Fruit fly (Drosophila melanogaster) whole organism, embryonic: Measurements from ENCODE around the gene CycC.
A peak's percentile ranks its signal among the peaks of the same experiment; 100 is the strongest.

Source experiments
- Adf1 ChIP-seq: fragments of 200-800 bp; sonication (Bioruptor generic); IDR thresholded peaks from 2 replicates; pipeline ENCODE4 v1.3.6; 2022; ENCODE audit warnings: missing biosample characterization, missing genetic modification characterization
- Atf6 ChIP-seq: fragments of 200-800 bp; sonication (Bioruptor generic); IDR thresholded peaks from 2 replicates; pipeline ENCODE4 v1.3.6; 2022; ENCODE audit warnings: missing biosample characterization, missing genetic modification characterization
- CG10209 ChIP-seq: fragments of 200-800 bp; sonication (Bioruptor generic); optimal IDR thresholded peaks from 3 replicates; lab custom pipeline; 2017; ENCODE audit warnings: missing biosample characterization, mild to moderate bottlenecking, missing genetic modification characterization, missing genetic modification reagents
- CG12104 ChIP-seq: fragments of 200-800 bp; sonication (Bioruptor generic); optimal IDR thresholded peaks from 3 replicates; lab custom pipeline; 2016; ENCODE audit warnings: missing biosample characterization, missing genetic modification characterization
- CG12744 ChIP-seq: fragments of 200-800 bp; sonication (Bioruptor generic); optimal IDR thresholded peaks from 2 replicates; lab custom pipeline; 2016; ENCODE audit warnings: missing biosample characterization, missing genetic modification characterization
- CG13296 ChIP-seq: fragments of 200-800 bp; sonication (Bioruptor generic); optimal IDR thresholded peaks from 3 replicates; lab custom pipeline; 2018; ENCODE audit warnings: missing biosample characterization, mild to moderate bottlenecking, missing genetic modification characterization
- CG13424 ChIP-seq: fragments of 200-800 bp; sonication (Bioruptor generic); optimal IDR thresholded peaks from 2 replicates; lab custom pipeline; 2019; ENCODE audit warnings: missing biosample characterization, mild to moderate bottlenecking, missing genetic modification characterization, moderate library complexity
- CG14710 ChIP-seq: fragments of 200-800 bp; sonication (Bioruptor generic); optimal IDR thresholded peaks from 3 replicates; lab custom pipeline; 2019; ENCODE audit warnings: missing biosample characterization, mild to moderate bottlenecking, missing genetic modification characterization, moderate library complexity
- CG14965 ChIP-seq: fragments of 200-800 bp; sonication (Bioruptor generic); optimal IDR thresholded peaks from 2 replicates; lab custom pipeline; 2016; ENCODE audit warnings: missing biosample characterization, missing genetic modification characterization, borderline replicate concordance
- CG1529 ChIP-seq: fragments of 200-800 bp; sonication (Bioruptor generic); optimal IDR thresholded peaks from 3 replicates; lab custom pipeline; 2018; ENCODE audit warnings: missing biosample characterization, missing genetic modification characterization
- CG15696 ChIP-seq: fragments of 200-800 bp; sonication (Bioruptor generic); optimal IDR thresholded peaks from 2 replicates; lab custom pipeline; 2019; ENCODE audit warnings: missing biosample characterization, mild to moderate bottlenecking, missing genetic modification characterization, moderate library complexity
- CG30431 ChIP-seq: fragments of 200-800 bp; sonication (Bioruptor generic); optimal IDR thresholded peaks from 2 replicates; lab custom pipeline; 2017; ENCODE audit warnings: missing biosample characterization, missing genetic modification characterization
- CG31365 ChIP-seq: fragments of 200-800 bp; sonication (Bioruptor generic); optimal IDR thresholded peaks from 2 replicates; lab custom pipeline; 2018; ENCODE audit warnings: missing biosample characterization, mild to moderate bottlenecking, missing genetic modification characterization
- CG32767 ChIP-seq: fragments of 200-800 bp; sonication (Bioruptor generic); IDR thresholded peaks from 2 replicates; pipeline ENCODE4 v1.3.6; 2022; ENCODE audit warnings: missing biosample characterization, missing genetic modification characterization
- CG43689 ChIP-seq: fragments of 200-800 bp; sonication (Bioruptor generic); IDR thresholded peaks from 2 replicates; pipeline ENCODE4 v1.3.6; 2022; ENCODE audit warnings: missing biosample characterization, missing genetic modification characterization
- CG7987 ChIP-seq: fragments of 200-800 bp; sonication (Bioruptor generic); optimal IDR thresholded peaks from 2 replicates; lab custom pipeline; 2018; ENCODE audit warnings: missing biosample characterization, mild to moderate bottlenecking, missing genetic modification characterization, moderate library complexity
- CG8388 ChIP-seq: fragments of 200-800 bp; sonication (Bioruptor generic); optimal IDR thresholded peaks from 2 replicates; lab custom pipeline; 2019; ENCODE audit warnings: missing biosample characterization, mild to moderate bottlenecking, missing genetic modification characterization, moderate library complexity
- CG8478 ChIP-seq: fragments of >200 bp; optimal IDR thresholded peaks from 2 replicates; lab custom pipeline; 2018
- CTCF ChIP-seq: fragments of 200-800 bp; sonication (Bioruptor generic); optimal IDR thresholded peaks from 2 replicates; lab custom pipeline; 2017; ENCODE audit warnings: missing biosample characterization, mild to moderate bottlenecking, missing genetic modification characterization, moderate library complexity
- Chrac-16 ChIP-seq: fragments of 200-800 bp; sonication (Bioruptor generic); optimal IDR thresholded peaks from 3 replicates; lab custom pipeline; 2016; ENCODE audit warnings: missing biosample characterization, missing genetic modification characterization
- H15 ChIP-seq: fragments of 200-800 bp; sonication (Bioruptor generic); IDR thresholded peaks from 3 replicates; pipeline ENCODE4 v1.3.6; 2022; ENCODE audit warnings: missing biosample characterization, missing genetic modification characterization
- HHEX ChIP-seq: fragments of 200-800 bp; sonication (Bioruptor generic); optimal IDR thresholded peaks from 3 replicates; lab custom pipeline; 2017; ENCODE audit warnings: missing biosample characterization, mild to moderate bottlenecking, missing genetic modification characterization, missing genetic modification reagents
- Hmx ChIP-seq: fragments of 200-800 bp; sonication (Bioruptor generic); optimal IDR thresholded peaks from 2 replicates; lab custom pipeline; 2016; ENCODE audit warnings: missing biosample characterization, missing genetic modification characterization
- Lhr ChIP-seq: fragments of 200-800 bp; sonication (Bioruptor generic); optimal IDR thresholded peaks from 3 replicates; lab custom pipeline; 2017; ENCODE audit warnings: mild to moderate bottlenecking, missing biosample characterization, missing genetic modification reagents, missing genetic modification characterization
- Nf-YA ChIP-seq: fragments of 200-800 bp; sonication (Bioruptor generic); IDR thresholded peaks from 2 replicates; pipeline ENCODE4 v1.3.6; 2022; ENCODE audit warnings: missing biosample characterization, missing genetic modification characterization
- PHDP ChIP-seq: fragments of 200-800 bp; sonication (Bioruptor generic); optimal IDR thresholded peaks from 3 replicates; lab custom pipeline; 2018; ENCODE audit warnings: missing biosample characterization, mild to moderate bottlenecking, missing genetic modification characterization, moderate library complexity
- Pdp1 ChIP-seq, 2 experiments: fragments of 200-800 bp; sonication (Bioruptor generic); optimal IDR thresholded peaks; 3 replicates each; lab custom pipeline; 2016; ENCODE audit warnings: missing biosample characterization in 2 of 2, missing genetic modification characterization in 2 of 2, mild to moderate bottlenecking in 1 of 2, moderate library complexity in 1 of 2
- Six4 ChIP-seq: fragments of 200-800 bp; sonication (Bioruptor generic); optimal IDR thresholded peaks from 2 replicates; lab custom pipeline; 2016; ENCODE audit warnings: missing biosample characterization, missing genetic modification characterization
- Sry-β ChIP-seq: fragments of 200-800 bp; sonication (Bioruptor generic); optimal IDR thresholded peaks from 2 replicates; lab custom pipeline; 2018; ENCODE audit warnings: missing biosample characterization, mild to moderate bottlenecking, missing genetic modification characterization, moderate library complexity
- abd-A ChIP-seq: fragments of 200-800 bp; sonication (Bioruptor generic); optimal IDR thresholded peaks from 3 replicates; lab custom pipeline; 2019; ENCODE audit warnings: missing biosample characterization, mild to moderate bottlenecking, missing genetic modification characterization, moderate library complexity
- ac ChIP-seq: fragments of 200-800 bp; sonication (Bioruptor generic); optimal IDR thresholded peaks from 3 replicates; lab custom pipeline; 2017; ENCODE audit warnings: missing biosample characterization, mild to moderate bottlenecking, missing genetic modification characterization
- btn ChIP-seq: fragments of 200-800 bp; sonication (Bioruptor generic); optimal IDR thresholded peaks from 2 replicates; lab custom pipeline; 2016; ENCODE audit warnings: missing biosample characterization, missing genetic modification characterization
- corto ChIP-seq: fragments of 200-800 bp; sonication (Bioruptor generic); optimal IDR thresholded peaks from 2 replicates; lab custom pipeline; 2016; ENCODE audit warnings: missing biosample characterization, mild to moderate bottlenecking, missing genetic modification characterization, moderate library complexity
- crc ChIP-seq: fragments of 200-800 bp; sonication (Bioruptor generic); optimal IDR thresholded peaks from 2 replicates; lab custom pipeline; 2016; ENCODE audit warnings: missing biosample characterization, missing genetic modification characterization
- crol ChIP-seq: fragments of 200-800 bp; sonication (Bioruptor generic); IDR thresholded peaks from 2 replicates; pipeline ENCODE4 v1.3.6; 2022; ENCODE audit warnings: missing biosample characterization, missing genetic modification characterization
- danr ChIP-seq: fragments of 200-800 bp; sonication (Bioruptor generic); IDR thresholded peaks from 2 replicates; pipeline ENCODE4 v1.3.6; 2022; ENCODE audit warnings: missing biosample characterization, missing genetic modification characterization
- fd3F ChIP-seq: fragments of 200-800 bp; sonication (Bioruptor generic); optimal IDR thresholded peaks from 2 replicates; lab custom pipeline; 2018; ENCODE audit warnings: missing biosample characterization, mild to moderate bottlenecking, missing genetic modification characterization, moderate library complexity
- fd64A ChIP-seq: fragments of 200-800 bp; sonication (Bioruptor generic); optimal IDR thresholded peaks from 3 replicates; lab custom pipeline; 2018; ENCODE audit warnings: missing biosample characterization, mild to moderate bottlenecking, missing genetic modification characterization
- gcm2 ChIP-seq: fragments of 200-800 bp; sonication (Bioruptor generic); optimal IDR thresholded peaks from 2 replicates; lab custom pipeline; 2016; ENCODE audit warnings: missing biosample characterization, missing genetic modification characterization
- hkb ChIP-seq, 2 experiments: fragments of 200-800 bp in 1 of 2; fragments of >200 bp in 1 of 2; sonication (Bioruptor generic) in 1 of 2; IDR thresholded peaks in 1 of 2; optimal IDR thresholded peaks in 1 of 2; 2 replicates each; pipeline versions ENCODE4 v1.3.6 to Lab custom; 2017 to 2022; ENCODE audit warnings: missing biosample characterization in 1 of 2, missing genetic modification characterization in 1 of 2
- inv ChIP-seq: fragments of 200-800 bp; sonication (Bioruptor generic); IDR thresholded peaks from 2 replicates; pipeline ENCODE4 v1.3.6; 2022; ENCODE audit warnings: missing biosample characterization, missing genetic modification characterization; ENCODE audit not compliant: partially characterized antibody
- jumu ChIP-seq: fragments of 200-800 bp; sonication (Bioruptor generic); optimal IDR thresholded peaks from 3 replicates; lab custom pipeline; 2016; ENCODE audit warnings: missing biosample characterization, missing genetic modification characterization
- lab ChIP-seq: fragments of 200-800 bp; sonication (Bioruptor generic); optimal IDR thresholded peaks from 3 replicates; lab custom pipeline; 2017; ENCODE audit warnings: missing biosample characterization, missing genetic modification characterization, mild to moderate bottlenecking, moderate library complexity, missing genetic modification reagents
- lbe ChIP-seq: fragments of 200-800 bp; sonication (Bioruptor generic); optimal IDR thresholded peaks from 2 replicates; lab custom pipeline; 2016; ENCODE audit warnings: missing biosample characterization, mild to moderate bottlenecking, missing genetic modification characterization
- maf-S ChIP-seq: fragments of 200-800 bp; sonication (Bioruptor generic); optimal IDR thresholded peaks from 2 replicates; lab custom pipeline; 2016; ENCODE audit warnings: missing biosample characterization, missing genetic modification characterization
- nmo ChIP-seq: fragments of 200-800 bp; sonication (Bioruptor generic); optimal IDR thresholded peaks from 2 replicates; lab custom pipeline; 2018; ENCODE audit warnings: missing biosample characterization, mild to moderate bottlenecking, missing genetic modification characterization, moderate library complexity
- onecut ChIP-seq: fragments of 200-800 bp; sonication (Bioruptor generic); IDR thresholded peaks from 2 replicates; pipeline ENCODE4 v1.3.6; 2022; ENCODE audit warnings: missing biosample characterization, missing genetic modification characterization
- otp ChIP-seq: fragments of 200-800 bp; sonication (Bioruptor generic); IDR thresholded peaks from 3 replicates; pipeline ENCODE4, ENCODE4 v1.3.6; 2022; ENCODE audit warnings: missing biosample characterization, missing genetic modification characterization
- psq ChIP-seq: fragments of 200-800 bp; sonication (Bioruptor generic); optimal IDR thresholded peaks from 2 replicates; lab custom pipeline; 2017; ENCODE audit warnings: missing biosample characterization, missing genetic modification characterization
- pzg ChIP-seq: fragments of 200-800 bp; sonication (Bioruptor generic); optimal IDR thresholded peaks from 3 replicates; lab custom pipeline; 2018; ENCODE audit warnings: missing biosample characterization, mild to moderate bottlenecking, missing genetic modification characterization, moderate library complexity
- yki ChIP-seq: fragments of >200 bp; optimal IDR thresholded peaks from 3 replicates; lab custom pipeline; 2018

CycC gene

DNA sequence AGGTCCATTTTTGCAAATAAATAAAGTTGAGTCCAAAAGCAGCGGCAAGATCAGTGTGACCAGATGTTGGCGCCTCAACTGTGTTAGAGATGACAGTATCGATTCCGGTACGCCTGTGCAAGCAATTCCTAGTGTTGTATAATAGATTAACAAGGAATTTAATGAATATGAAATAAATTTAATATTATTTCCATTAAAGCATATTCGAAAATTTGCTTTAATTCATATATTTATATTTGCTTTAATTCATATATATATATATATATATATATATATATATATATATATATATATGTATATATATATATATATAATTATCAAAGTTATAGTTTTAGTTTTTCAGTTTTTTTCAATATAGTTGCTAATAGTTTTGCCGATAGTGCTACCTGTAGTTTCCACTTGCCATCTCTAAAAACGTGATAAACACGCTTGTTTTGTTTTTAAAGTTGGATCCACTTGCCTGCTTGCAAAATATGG lies 8.3 kb upstream of the CycC start, which contains the start of the genes Nup93-2 and CG3817 (continued):
- TF ChIP-seq onecut (GFP tag; lab: Robert Waterston, UW) = no peak
- no peak for TF ChIP-seq HHEX (GFP tag; lab: Kevin White, UChicago)
- no peak for TF ChIP-seq CG7987
- peak; percentile 36 for TF ChIP-seq CG10209
- no peak for TF ChIP-seq corto (GFP tag; lab: Kevin White, UChicago)
- no peak for TF ChIP-seq Hmx
- peak; percentile 6 for TF ChIP-seq maf-S (GFP tag; lab: Kevin White, UChicago)
- no peak for TF ChIP-seq crol (GFP tag; lab: Robert Waterston, UW)
- TF ChIP-seq CG43689 (GFP tag; lab: Robert Waterston, UW) = no peak
- peak; percentile 16 for TF ChIP-seq Chrac-16 (GFP tag; lab: Kevin White, UChicago)
- no peak for TF ChIP-seq hkb (optimal IDR thresholded peaks at IDR 0.05; lab: Kevin White, UChicago)
- TF ChIP-seq hkb (GFP tag; IDR thresholded peaks at IDR 0.05; lab: Robert Waterston, UW) = peak; percentile 49; the same call in 1 of the 2 replicates
- no peak for TF ChIP-seq Sry-β (GFP tag; lab: Kevin White, UChicago)
- TF ChIP-seq CG15696 (tag; lab: Kevin White, UChicago) = peak; percentile 17
- TF ChIP-seq lbe = no peak
- TF ChIP-seq CG14710 (tag; lab: Kevin White, UChicago) = peak; percentile 30
- TF ChIP-seq Six4 (GFP tag; lab: Kevin White, UChicago) = peak; percentile 58
- TF ChIP-seq psq (GFP tag; lab: Kevin White, UChicago) = no peak
- peak; percentile 19 for TF ChIP-seq fd3F
- TF ChIP-seq abd-A (tag; lab: Kevin White, UChicago) = no peak
- no peak for TF ChIP-seq CG1529
- TF ChIP-seq ac (GFP tag; lab: Kevin White, UChicago) = no peak
- peak; percentile 95 for TF ChIP-seq nmo (GFP tag; lab: Kevin White, UChicago)
- no peak for TF ChIP-seq CG32767 (GFP tag; lab: Robert Waterston, UW)
- peak; percentile 66 for TF ChIP-seq CG8388 (GFP tag; lab: Kevin White, UChicago)
- TF ChIP-seq crc (GFP tag; lab: Kevin White, UChicago) = peak; percentile 31
- no peak for TF ChIP-seq gcm2
- TF ChIP-seq CG31365 (tag; lab: Kevin White, UChicago) = no peak
- peak; percentile 62 for TF ChIP-seq inv (GFP tag; lab: Robert Waterston, UW)
- TF ChIP-seq Nf-YA (GFP tag; lab: Robert Waterston, UW) = no peak
- peak; percentile 7; the same call in 1 of the 2 replicates for TF ChIP-seq danr (GFP tag; lab: Robert Waterston, UW)
- TF ChIP-seq fd64A (GFP tag; lab: Kevin White, UChicago) = no peak
- TF ChIP-seq otp = no peak
- no peak for TF ChIP-seq CG12744 (GFP tag; lab: Kevin White, UChicago)
- peak; percentile 44 for TF ChIP-seq jumu
- TF ChIP-seq CG13424 = peak; percentile 74
- TF ChIP-seq CTCF (GFP tag; lab: Kevin White, UChicago) = no peak
- TF ChIP-seq CG30431 (GFP tag; lab: Kevin White, UChicago) = peak; percentile 24
- TF ChIP-seq Adf1 (GFP tag; lab: Robert Waterston, UW) = no peak
- TF ChIP-seq CG12104 (GFP tag; lab: Kevin White, UChicago) = no peak
- 0 out of 3 replicates have a peak, but pooled peaks have one; percentile 36 for TF ChIP-seq H15 (GFP tag; lab: Robert Waterston, UW)
- peak; percentile 75 for TF ChIP-seq CG13296
- TF ChIP-seq pzg (GFP tag; lab: Kevin White, UChicago) = peak; percentile 37
- no peak for TF ChIP-seq Lhr
- TF ChIP-seq Pdp1 (GFP tag; optimal IDR thresholded peaks at IDR 0.05; lab: Kevin White, UChicago) = peak; percentile 68 to 76
- TF ChIP-seq CG14965 (GFP tag; lab: Kevin White, UChicago) = no peak
- TF ChIP-seq btn = no peak
- no peak for TF ChIP-seq yki (lab: Kevin White, UChicago)
- TF ChIP-seq CG8478 (lab: Kevin White, UChicago) = no peak
- TF ChIP-seq lab (GFP tag; lab: Kevin White, UChicago) = peak; percentile 74
- TF ChIP-seq Atf6 = no peak
- TF ChIP-seq PHDP (tag; lab: Kevin White, UChicago) = peak; percentile 22
